Worm (Caenorhabditis elegans): ENCODE data around the gene ubxn-2.
A peak's percentile ranks its signal among the peaks of the same experiment; 100 is the strongest.

The ubxn-2 gene

ce11 chrIV:2680281-2680680 is 45.3 kb downstream of the ubxn-2 start:
- TF ChIP-seq mab-5 (tag; optimal IDR thresholded peaks at IDR 0.05), result no peak
- TF ChIP-seq ces-1 (GFP tag; optimal IDR thresholded peaks at IDR 0.05), result no peak
- no peak for TF ChIP-seq flh-1 (GFP tag; optimal IDR thresholded peaks at IDR 0.05)
- TF ChIP-seq ceh-39 (tag; optimal IDR thresholded peaks at IDR 0.05), result no peak
- no peak for TF ChIP-seq nhr-76 (tag; optimal IDR thresholded peaks at IDR 0.05)
- TF ChIP-seq elt-1 (tag; optimal IDR thresholded peaks at IDR 0.05; ENCODE audit: borderline replicate concordance, insufficient read depth), result no peak
- TF ChIP-seq elt-3 (tag; optimal IDR thresholded peaks at IDR 0.05), result no peak
- no peak for TF ChIP-seq nhr-12 (tag; optimal IDR thresholded peaks at IDR 0.05)
- TF ChIP-seq cnd-1 (tag; optimal IDR thresholded peaks at IDR 0.05), result no peak
- no peak for TF ChIP-seq lin-13 (tag; optimal IDR thresholded peaks at IDR 0.05)
- TF ChIP-seq zip-8 (tag; optimal IDR thresholded peaks at IDR 0.05), result no peak
- no peak for TF ChIP-seq unc-39 (tag; optimal IDR thresholded peaks at IDR 0.05)
- TF ChIP-seq sem-2 (GFP tag; optimal IDR thresholded peaks at IDR 0.05), result no peak
- TF ChIP-seq blmp-1 (tag; optimal IDR thresholded peaks at IDR 0.05), result no peak
- TF ChIP-seq ceh-43 (GFP tag; optimal IDR thresholded peaks at IDR 0.05), result no peak
- TF ChIP-seq drap-1 (GFP tag; optimal IDR thresholded peaks at IDR 0.05), result no peak

- TF ChIP-seq blmp-1 (tag; optimal IDR thresholded peaks at IDR 0.05), result no peak
- no peak for TF ChIP-seq snpc-4 (tag; optimal IDR thresholded peaks at IDR 0.05)
- no peak for TF ChIP-seq ceh-43 (GFP tag; optimal IDR thresholded peaks at IDR 0.05)
- TF ChIP-seq tbx-8 (GFP tag; optimal IDR thresholded peaks at IDR 0.05), result no peak
- no peak for TF ChIP-seq ces-1 (GFP tag; optimal IDR thresholded peaks at IDR 0.05)
- TF ChIP-seq elt-3 (tag; optimal IDR thresholded peaks at IDR 0.05), result no peak
- TF ChIP-seq lsy-2 (tag; optimal IDR thresholded peaks at IDR 0.05), result no peak
- no peak for TF ChIP-seq ceh-83 (GFP tag; optimal IDR thresholded peaks at IDR 0.05)
- no peak for TF ChIP-seq cnd-1 (tag; optimal IDR thresholded peaks at IDR 0.05)
- no peak for TF ChIP-seq hlh-1 (tag; optimal IDR thresholded peaks at IDR 0.05)
- no peak for TF ChIP-seq sptf-1 (tag; optimal IDR thresholded peaks at IDR 0.05)
- TF ChIP-seq M03D4.4 (tag; optimal IDR thresholded peaks at IDR 0.05), result no peak
- TF ChIP-seq sem-2 (GFP tag; optimal IDR thresholded peaks at IDR 0.05), result no peak
- TF ChIP-seq lin-13 (tag; optimal IDR thresholded peaks at IDR 0.05), result no peak
- no peak for TF ChIP-seq unc-120 (tag; optimal IDR thresholded peaks at IDR 0.05; ENCODE audit: poor library complexity, severe bottlenecking)
Measured at ce11 chrIV:2678152-2678551, 47.5 kb downstream of the ubxn-2 start.

ce11 chrIV:2677687-2678086 is 47.9 kb downstream of the ubxn-2 start:
- TF ChIP-seq nhr-237 (tag; optimal IDR thresholded peaks at IDR 0.05) (no peak), elt-3 (tag; optimal IDR thresholded peaks at IDR 0.05) (no peak), cnd-1 (tag; optimal IDR thresholded peaks at IDR 0.05) (no peak), flh-1 (GFP tag; optimal IDR thresholded peaks at IDR 0.05) (no peak), ceh-39 (tag; optimal IDR thresholded peaks at IDR 0.05) (no peak), drap-1 (GFP tag; optimal IDR thresholded peaks at IDR 0.05) (no peak), zip-8 (tag; optimal IDR thresholded peaks at IDR 0.05) (no peak), pha-4 (tag; optimal IDR thresholded peaks at IDR 0.05) (no peak), sem-2 (GFP tag; optimal IDR thresholded peaks at IDR 0.05) (no peak), ceh-83 (GFP tag; optimal IDR thresholded peaks at IDR 0.05) (no peak), unc-62 (GFP tag; optimal IDR thresholded peaks at IDR 0.05) (no peak), unc-120 (tag; optimal IDR thresholded peaks at IDR 0.05; ENCODE audit: poor library complexity, severe bottlenecking) (no peak), mab-5 (tag; optimal IDR thresholded peaks at IDR 0.05) (no peak), lin-32 (GFP tag; optimal IDR thresholded peaks at IDR 0.05) (no peak), blmp-1 (tag; optimal IDR thresholded peaks at IDR 0.05) (no peak), lin-13 (tag; optimal IDR thresholded peaks at IDR 0.05) (no peak), ces-1 (GFP tag; optimal IDR thresholded peaks at IDR 0.05) (no peak), hlh-1 (tag; optimal IDR thresholded peaks at IDR 0.05) (no peak), bed-3 (GFP tag; optimal IDR thresholded peaks at IDR 0.05) (no peak)

ce11 chrIV:2676281-2676680 is 49.3 kb downstream of the ubxn-2 start, which contains the start of gene Y94H6A.3:
Gene Y94H6A.3, plus strand, starts transcription at chrIV:2676512.
- TF ChIP-seq hlh-1 (tag; optimal IDR thresholded peaks at IDR 0.05) (peak; percentile 43), nhr-2 (tag; optimal IDR thresholded peaks at IDR 0.05) (peak; percentile 12), ham-2 (GFP tag; optimal IDR thresholded peaks at IDR 0.05) (no peak), tbx-8 (GFP tag; optimal IDR thresholded peaks at IDR 0.05) (no peak), zip-8 (tag; optimal IDR thresholded peaks at IDR 0.05) (no peak), drap-1 (GFP tag; optimal IDR thresholded peaks at IDR 0.05) (no peak), lsy-2 (tag; optimal IDR thresholded peaks at IDR 0.05) (peak; percentile 83), M03D4.4 (tag; optimal IDR thresholded peaks at IDR 0.05) (no peak), mep-1 (tag; optimal IDR thresholded peaks at IDR 0.05) (peak; percentile 92), lin-13 (tag; optimal IDR thresholded peaks at IDR 0.05) (peak; percentile 96), bed-3 (GFP tag; optimal IDR thresholded peaks at IDR 0.05) (no peak), pha-4 (tag; optimal IDR thresholded peaks at IDR 0.05) (peak; percentile 88), elt-3 (tag; optimal IDR thresholded peaks at IDR 0.05) (no peak), lin-32 (GFP tag; optimal IDR thresholded peaks at IDR 0.05) (no peak), nhr-12 (tag; optimal IDR thresholded peaks at IDR 0.05) (no peak), unc-39 (tag; optimal IDR thresholded peaks at IDR 0.05) (no peak), ceh-43 (GFP tag; optimal IDR thresholded peaks at IDR 0.05) (no peak), snpc-4 (tag; optimal IDR thresholded peaks at IDR 0.05) (no peak), blmp-1 (tag; optimal IDR thresholded peaks at IDR 0.05) (no peak), nhr-237 (tag; optimal IDR thresholded peaks at IDR 0.05) (peak; percentile 73), ztf-11 (tag; optimal IDR thresholded peaks at IDR 0.05) (no peak), cnd-1 (tag; optimal IDR thresholded peaks at IDR 0.05) (peak; percentile 37), ces-1 (GFP tag; optimal IDR thresholded peaks at IDR 0.05) (peak; percentile 78), sptf-1 (tag; optimal IDR thresholded peaks at IDR 0.05) (peak; percentile 9), elt-1 (tag; optimal IDR thresholded peaks at IDR 0.05; ENCODE audit: borderline replicate concordance, insufficient read depth) (no peak), mab-5 (tag; optimal IDR thresholded peaks at IDR 0.05) (no peak), ceh-39 (tag; optimal IDR thresholded peaks at IDR 0.05) (peak; percentile 4), nhr-76 (tag; optimal IDR thresholded peaks at IDR 0.05) (no peak), flh-1 (GFP tag; optimal IDR thresholded peaks at IDR 0.05) (no peak), ceh-83 (GFP tag; optimal IDR thresholded peaks at IDR 0.05) (no peak), sem-2 (GFP tag; optimal IDR thresholded peaks at IDR 0.05) (no peak), unc-120 (tag; optimal IDR thresholded peaks at IDR 0.05; ENCODE audit: poor library complexity, severe bottlenecking) (no peak), unc-62 (GFP tag; optimal IDR thresholded peaks at IDR 0.05) (peak; percentile 4), mls-2 (tag; optimal IDR thresholded peaks at IDR 0.05) (no peak), nhr-28 (tag; optimal IDR thresholded peaks at IDR 0.05) (no peak)

Measured in whole organism, mixed stage, embryonic.